Fruit fly (Drosophila melanogaster) whole organism, embryonic: ENCODE data around the gene CG15894.

Source experiments
- C15 ChIP-seq: fragments of 200-800 bp; sonication (Bioruptor generic); IDR thresholded peaks from 3 replicates; pipeline ENCODE4 v1.3.6; 2022; ENCODE audit warnings: missing biosample characterization, missing genetic modification characterization
- CG10431 ChIP-seq: fragments of 200-800 bp; sonication (Bioruptor generic); optimal IDR thresholded peaks from 3 replicates; lab custom pipeline; 2018; ENCODE audit warnings: missing biosample characterization, mild to moderate bottlenecking, missing genetic modification characterization
- CG12744 ChIP-seq: fragments of 200-800 bp; sonication (Bioruptor generic); optimal IDR thresholded peaks from 2 replicates; lab custom pipeline; 2016; ENCODE audit warnings: missing biosample characterization, missing genetic modification characterization
- CG1603 ChIP-seq: fragments of 200-800 bp; sonication (Bioruptor generic); optimal IDR thresholded peaks from 2 replicates; lab custom pipeline; 2019; ENCODE audit warnings: missing biosample characterization, mild to moderate bottlenecking, missing genetic modification characterization, moderate library complexity
- CG31388 ChIP-seq: fragments of 200-800 bp; sonication (Bioruptor generic); optimal IDR thresholded peaks from 2 replicates; lab custom pipeline; 2016; ENCODE audit warnings: missing biosample characterization, missing genetic modification characterization
- CG4707 ChIP-seq: fragments of 200-800 bp; sonication (Bioruptor generic); optimal IDR thresholded peaks from 2 replicates; lab custom pipeline; 2018; ENCODE audit warnings: missing biosample characterization, mild to moderate bottlenecking, missing genetic modification characterization, moderate library complexity
- CG6683 ChIP-seq: fragments of 200-800 bp; sonication (Bioruptor generic); optimal IDR thresholded peaks from 2 replicates; lab custom pipeline; 2017; ENCODE audit warnings: missing biosample characterization, mild to moderate bottlenecking, missing genetic modification characterization, missing genetic modification reagents
- CG6854 ChIP-seq: fragments of 200-800 bp; sonication (Bioruptor generic); optimal IDR thresholded peaks from 3 replicates; lab custom pipeline; 2017; ENCODE audit warnings: missing biosample characterization, mild to moderate bottlenecking, missing genetic modification characterization
- CG7786 ChIP-seq: fragments of 200-800 bp; sonication (Bioruptor generic); optimal IDR thresholded peaks from 2 replicates; lab custom pipeline; 2016; ENCODE audit warnings: missing biosample characterization, missing genetic modification characterization
- CG8359 ChIP-seq: fragments of 200-800 bp; sonication (Bioruptor generic); optimal IDR thresholded peaks from 2 replicates; lab custom pipeline; 2017; ENCODE audit warnings: missing biosample characterization, mild to moderate bottlenecking, missing genetic modification characterization, borderline replicate concordance
- CG8944 ChIP-seq: fragments of 200-800 bp; sonication (Bioruptor generic); optimal IDR thresholded peaks from 3 replicates; lab custom pipeline; 2016; ENCODE audit warnings: missing biosample characterization, missing genetic modification characterization
- CG9932 ChIP-seq: fragments of 200-800 bp; sonication (Bioruptor generic); IDR thresholded peaks from 2 replicates; pipeline ENCODE4 v1.3.6; 2022; ENCODE audit warnings: missing biosample characterization, missing genetic modification characterization
- Drgx ChIP-seq: fragments of 200-800 bp; sonication (Bioruptor generic); IDR thresholded peaks from 2 replicates; pipeline ENCODE4 v1.3.6; 2022; ENCODE audit warnings: missing biosample characterization, missing genetic modification characterization
- Optix ChIP-seq: fragments of 200-800 bp; sonication (Bioruptor generic); IDR thresholded peaks from 3 replicates; pipeline ENCODE4 v1.3.6; 2022; ENCODE audit warnings: missing biosample characterization, missing genetic modification characterization
- Pdp1 ChIP-seq, 2 experiments: fragments of 200-800 bp; sonication (Bioruptor generic); optimal IDR thresholded peaks; 3 replicates each; lab custom pipeline; 2016; ENCODE audit warnings: missing biosample characterization in 2 of 2, missing genetic modification characterization in 2 of 2, mild to moderate bottlenecking in 1 of 2, moderate library complexity in 1 of 2
- Scr ChIP-seq: fragments of 200-800 bp; sonication (Bioruptor generic); IDR thresholded peaks from 2 replicates; pipeline ENCODE4 v1.3.6; 2022; ENCODE audit warnings: missing biosample characterization, missing genetic modification characterization; ENCODE audit not compliant: partially characterized antibody
- Vsx1 ChIP-seq: fragments of 200-800 bp; sonication (Bioruptor generic); optimal IDR thresholded peaks from 2 replicates; lab custom pipeline; 2017; ENCODE audit warnings: missing biosample characterization, mild to moderate bottlenecking, missing genetic modification characterization, missing genetic modification reagents
- al ChIP-seq: fragments of 200-800 bp; sonication (Bioruptor generic); IDR thresholded peaks from 2 replicates; pipeline ENCODE4 v1.3.6; 2022; ENCODE audit warnings: missing biosample characterization, missing genetic modification characterization
- amos ChIP-seq: fragments of 200-800 bp; sonication (Bioruptor generic); IDR thresholded peaks from 2 replicates; pipeline ENCODE4 v1.3.6; 2022; ENCODE audit warnings: missing biosample characterization, missing genetic modification characterization; ENCODE audit not compliant: partially characterized antibody
- ase ChIP-seq: fragments of 200-800 bp; sonication (Bioruptor generic); IDR thresholded peaks from 3 replicates; pipeline ENCODE4 v1.3.6; 2022; ENCODE audit warnings: missing biosample characterization, missing genetic modification characterization
- btn ChIP-seq: fragments of 200-800 bp; sonication (Bioruptor generic); optimal IDR thresholded peaks from 2 replicates; lab custom pipeline; 2016; ENCODE audit warnings: missing biosample characterization, missing genetic modification characterization
- chinmo ChIP-seq: fragments of 200-800 bp; sonication (Bioruptor generic); IDR thresholded peaks from 4 replicates; pipeline ENCODE4 v1.3.6; 2022; ENCODE audit warnings: missing biosample characterization, missing genetic modification characterization; ENCODE audit not compliant: partially characterized antibody
- crol ChIP-seq: fragments of 200-800 bp; sonication (Bioruptor generic); IDR thresholded peaks from 2 replicates; pipeline ENCODE4 v1.3.6; 2022; ENCODE audit warnings: missing biosample characterization, missing genetic modification characterization
- crp ChIP-seq, 2 experiments: fragments of 200-800 bp; sonication (Bioruptor generic); optimal IDR thresholded peaks; 2 replicates in 1 of 2; 3 replicates in 1 of 2; lab custom pipeline; 2017; ENCODE audit warnings: missing biosample characterization in 2 of 2, missing genetic modification characterization in 2 of 2, mild to moderate bottlenecking in 1 of 2, moderate library complexity in 1 of 2
- dmrt11E ChIP-seq: fragments of 200-800 bp; sonication (Bioruptor generic); optimal IDR thresholded peaks from 3 replicates; lab custom pipeline; 2018; ENCODE audit warnings: missing biosample characterization, mild to moderate bottlenecking, missing genetic modification characterization, moderate library complexity
- hb ChIP-seq: fragments of 200-800 bp; sonication (Bioruptor generic); IDR thresholded peaks from 3 replicates; pipeline ENCODE4 v1.3.6; 2022; ENCODE audit warnings: missing biosample characterization, missing genetic modification characterization; ENCODE audit not compliant: partially characterized antibody
- lov ChIP-seq, 2 experiments: fragments of 200-800 bp in 1 of 2; fragments of >200 bp in 1 of 2; sonication (Bioruptor generic) in 1 of 2; IDR thresholded peaks in 1 of 2; optimal IDR thresholded peaks in 1 of 2; 2 replicates in 1 of 2; 3 replicates in 1 of 2; pipeline versions ENCODE4 v1.3.6 to Lab custom; 2017 to 2022; ENCODE audit warnings: missing biosample characterization in 1 of 2, missing genetic modification characterization in 1 of 2
- mld ChIP-seq: fragments of 200-800 bp; sonication (Bioruptor generic); IDR thresholded peaks from 3 replicates; pipeline ENCODE4 v1.3.6; 2022; ENCODE audit warnings: missing biosample characterization, missing genetic modification characterization; ENCODE audit not compliant: partially characterized antibody
- nom ChIP-seq: fragments of 200-800 bp; sonication (Bioruptor generic); optimal IDR thresholded peaks from 2 replicates; lab custom pipeline; 2017; ENCODE audit warnings: missing biosample characterization, missing genetic modification characterization, mild to moderate bottlenecking, moderate library complexity, missing genetic modification reagents
- peb ChIP-seq: fragments of 200-800 bp; sonication (Bioruptor generic); IDR thresholded peaks from 2 replicates; pipeline ENCODE4 v1.3.6; 2022; ENCODE audit warnings: missing biosample characterization, missing genetic modification characterization
- row ChIP-seq: fragments of 200-800 bp; sonication (Bioruptor generic); IDR thresholded peaks from 3 replicates; pipeline ENCODE4 v1.3.6; 2022; ENCODE audit warnings: missing biosample characterization, missing genetic modification characterization
- sc ChIP-seq, 3 experiments: fragments of >200 bp in 2 of 3; fragments of 200-800 bp in 1 of 3; sonication (Bioruptor generic) in 1 of 3; optimal IDR thresholded peaks; 2 replicates in 2 of 3; 3 replicates in 1 of 3; lab custom pipeline; 2017; ENCODE audit warnings: mild to moderate bottlenecking in 1 of 3, missing biosample characterization in 1 of 3, missing genetic modification characterization in 1 of 3, missing genetic modification reagents in 1 of 3
- twi ChIP-seq: fragments of 200-800 bp; optimal IDR thresholded peaks from 2 replicates; lab custom pipeline; 2019; ENCODE audit warnings: missing biosample characterization, mild to moderate bottlenecking, missing genetic modification characterization, moderate library complexity

Gene CG15894

DNA sequence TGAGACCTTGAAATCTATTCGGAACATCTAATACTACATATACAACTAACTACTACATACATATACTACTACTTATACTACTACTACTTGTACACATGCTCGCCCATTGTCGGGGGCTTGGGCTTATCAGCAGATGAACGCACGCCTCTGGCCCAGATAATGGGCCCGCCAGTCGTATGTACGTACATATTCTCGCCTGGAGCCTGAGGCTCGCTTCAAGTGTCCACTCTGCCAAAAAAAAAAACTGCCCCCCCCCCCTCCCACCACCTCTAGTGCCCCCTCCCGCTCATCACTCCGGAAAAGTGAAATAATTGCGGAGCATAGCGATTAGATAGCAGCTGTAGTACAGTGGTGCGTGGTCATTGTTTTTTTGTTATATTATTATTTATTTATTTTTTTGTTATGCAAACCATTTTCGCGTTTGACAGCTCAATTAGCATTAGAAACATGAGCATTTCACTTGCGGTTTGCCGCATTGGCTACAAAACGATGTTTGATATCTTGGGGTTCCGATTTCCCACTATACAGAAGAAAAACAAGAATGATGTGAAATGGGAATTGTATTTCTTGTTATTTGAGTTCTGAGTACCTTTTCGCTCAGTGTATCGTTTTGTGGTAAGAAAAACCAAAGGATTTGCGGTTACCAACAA is 47.9 kb downstream of the CG15894 start (continued):
- no peak for TF ChIP-seq CG1603
- TF ChIP-seq CG7786 (GFP tag; lab: Kevin White, UChicago): no peak
- TF ChIP-seq CG9932 (GFP tag; lab: Robert Waterston, UW): 0 out of 2 replicates have a peak, but pooled peaks have one; percentile 25
- TF ChIP-seq dmrt11E (tag; lab: Kevin White, UChicago): no peak
- TF ChIP-seq twi: no peak

DNA sequence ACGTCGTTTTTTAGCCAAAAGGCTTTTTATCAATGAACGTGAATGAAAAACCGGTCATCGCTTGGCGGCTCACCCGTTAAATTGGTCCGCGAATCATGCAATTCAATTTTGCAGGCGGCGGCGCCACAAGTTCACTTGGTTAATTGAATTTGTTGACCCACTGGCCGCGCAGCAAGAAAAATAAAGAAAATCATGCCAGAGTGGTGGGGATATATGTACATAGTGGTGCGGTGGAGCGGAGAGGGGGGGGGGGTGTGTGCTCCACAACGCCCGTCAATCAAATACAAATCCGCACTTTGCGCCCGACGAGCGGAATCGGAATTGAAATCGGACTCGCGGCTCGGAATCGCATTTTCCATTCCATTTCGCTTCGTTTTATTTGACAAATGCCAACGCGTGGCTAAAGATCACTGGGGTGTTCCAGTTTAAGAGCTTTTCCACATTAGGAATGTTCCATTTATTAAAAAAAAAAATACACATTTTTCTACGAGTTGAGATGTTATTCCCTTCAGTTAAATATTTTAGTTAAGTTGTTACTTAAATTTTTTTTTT is 48.5 kb downstream of the CG15894 start:
- no peak for TF ChIP-seq btn (GFP tag; lab: Kevin White, UChicago)
- TF ChIP-seq CG12744 (GFP tag; lab: Kevin White, UChicago): no peak
- 0 out of 3 replicates have a peak, but pooled peaks have one; percentile 5 for TF ChIP-seq Optix (GFP tag; lab: Robert Waterston, UW)
- no peak for TF ChIP-seq row (GFP tag; lab: Robert Waterston, UW)
- TF ChIP-seq CG8359 (GFP tag; lab: Kevin White, UChicago): no peak
- peak; percentile 33 for TF ChIP-seq nom (GFP tag; lab: Kevin White, UChicago)
- peak; percentile 75 for TF ChIP-seq crol (GFP tag; lab: Robert Waterston, UW)
- no peak for TF ChIP-seq lov (optimal IDR thresholded peaks at IDR 0.05; lab: Kevin White, UChicago)
- TF ChIP-seq lov (GFP tag; IDR thresholded peaks at IDR 0.05; lab: Robert Waterston, UW): no peak
- no peak for TF ChIP-seq sc (optimal IDR thresholded peaks at IDR 0.05; lab: Kevin White, UChicago)
- TF ChIP-seq sc (GFP tag; optimal IDR thresholded peaks at IDR 0.05; lab: Kevin White, UChicago): no peak
- TF ChIP-seq peb (GFP tag; lab: Robert Waterston, UW): no peak
- TF ChIP-seq C15: no peak
- no peak for TF ChIP-seq crp (GFP tag; optimal IDR thresholded peaks at IDR 0.05; lab: Kevin White, UChicago)
- peak; percentile 63; the same call in 1 of the 4 replicates for TF ChIP-seq chinmo (GFP tag; lab: Robert Waterston, UW)
- no peak for TF ChIP-seq amos (GFP tag; lab: Robert Waterston, UW)
- peak; percentile 10; the same call in 1 of the 2 replicates for TF ChIP-seq Drgx (GFP tag; lab: Robert Waterston, UW)
- no peak for TF ChIP-seq ase (GFP tag; lab: Robert Waterston, UW)
- TF ChIP-seq CG4707 (GFP tag; lab: Kevin White, UChicago): no peak
- no peak for TF ChIP-seq CG8944
- no peak for TF ChIP-seq CG6854 (GFP tag; lab: Kevin White, UChicago)

DNA sequence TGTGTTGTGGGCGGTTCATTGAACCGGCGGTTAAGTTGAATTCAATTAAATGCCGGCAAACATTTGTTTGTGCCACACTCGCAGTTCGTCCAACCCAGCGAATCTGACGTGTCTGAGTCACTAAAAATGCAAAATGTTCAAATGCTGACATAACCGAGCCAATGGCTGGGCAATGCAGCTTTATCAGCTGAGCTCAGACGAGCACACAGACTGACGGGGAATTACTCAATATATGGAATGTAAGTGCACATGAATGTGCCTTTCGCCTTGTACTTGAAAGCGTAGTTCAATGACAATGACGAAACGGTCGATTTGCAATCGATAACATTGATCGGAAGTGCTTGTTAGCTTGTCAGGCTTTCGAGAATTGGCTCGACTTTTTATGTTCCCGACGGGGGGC is 49.2 kb downstream of the CG15894 start:
- TF ChIP-seq Pdp1 (GFP tag; optimal IDR thresholded peaks at IDR 0.05; lab: Kevin White, UChicago): peak in 1 of 2 experiments; percentile 17
- no peak for TF ChIP-seq CG31388
- no peak for TF ChIP-seq Scr (GFP tag; lab: Robert Waterston, UW)
- TF ChIP-seq al (GFP tag; lab: Robert Waterston, UW): no peak
- no peak for TF ChIP-seq CG6683 (GFP tag; lab: Kevin White, UChicago)
- TF ChIP-seq hb: no peak
- TF ChIP-seq mld (GFP tag; lab: Robert Waterston, UW): no peak
- TF ChIP-seq CG10431 (GFP tag; lab: Kevin White, UChicago): no peak
- no peak for TF ChIP-seq Vsx1
